Fruit fly (Drosophila melanogaster) whole organism, embryonic: ENCODE measurements around the gene CG33258.

Experiments used
- BEAF-32 ChIP-seq: fragments of 200-800 bp; sonication (Bioruptor generic); optimal IDR thresholded peaks from 3 replicates; lab custom pipeline; 2017; ENCODE audit warnings: missing biosample characterization, missing genetic modification characterization, mild to moderate bottlenecking, moderate library complexity, missing genetic modification reagents
- C15 ChIP-seq: fragments of 200-800 bp; sonication (Bioruptor generic); IDR thresholded peaks from 3 replicates; pipeline ENCODE4 v1.3.6; 2022; ENCODE audit warnings: missing biosample characterization, missing genetic modification characterization
- CG10654 ChIP-seq: fragments of 200-800 bp; sonication (Bioruptor generic); optimal IDR thresholded peaks from 2 replicates; lab custom pipeline; 2016; ENCODE audit warnings: missing biosample characterization, missing genetic modification characterization
- CG10959 ChIP-seq: fragments of 200-800 bp; sonication (Bioruptor generic); IDR thresholded peaks from 2 replicates; pipeline ENCODE4 v1.3.6; 2022; ENCODE audit warnings: missing biosample characterization, missing genetic modification characterization
- CG13624 ChIP-seq: fragments of 200-800 bp; sonication (Bioruptor generic); optimal IDR thresholded peaks from 2 replicates; lab custom pipeline; 2016; ENCODE audit warnings: missing biosample characterization, missing genetic modification characterization
- CG14441 ChIP-seq: fragments of 200-800 bp; sonication (Bioruptor generic); IDR thresholded peaks from 2 replicates; pipeline ENCODE4 v1.3.6; 2022; ENCODE audit warnings: missing biosample characterization, missing genetic modification characterization
- CG1529 ChIP-seq: fragments of 200-800 bp; sonication (Bioruptor generic); optimal IDR thresholded peaks from 3 replicates; lab custom pipeline; 2018; ENCODE audit warnings: missing biosample characterization, missing genetic modification characterization
- CG17186 ChIP-seq: fragments of 200-800 bp; sonication (Bioruptor generic); optimal IDR thresholded peaks from 3 replicates; lab custom pipeline; 2017; ENCODE audit warnings: missing biosample characterization, missing genetic modification reagents, missing genetic modification characterization
- CG1792 ChIP-seq: fragments of 200-800 bp; sonication (Bioruptor generic); optimal IDR thresholded peaks from 2 replicates; lab custom pipeline; 2016; ENCODE audit warnings: missing biosample characterization, missing genetic modification characterization
- CG18011 ChIP-seq: fragments of 200-800 bp; sonication (Bioruptor generic); optimal IDR thresholded peaks from 2 replicates; lab custom pipeline; 2017; ENCODE audit warnings: missing biosample characterization, missing genetic modification characterization, mild to moderate bottlenecking, moderate library complexity, missing genotype
- CG2712 ChIP-seq: fragments of 200-800 bp; optimal IDR thresholded peaks from 3 replicates; lab custom pipeline; 2019; ENCODE audit warnings: missing biosample characterization, mild to moderate bottlenecking, missing genetic modification characterization, moderate library complexity
- CG2889 ChIP-seq: fragments of 200-800 bp; sonication (Bioruptor generic); IDR thresholded peaks from 3 replicates; pipeline ENCODE4 v1.3.6; 2022; ENCODE audit warnings: missing biosample characterization, missing genetic modification characterization
- CG30020 ChIP-seq: fragments of 200-800 bp; optimal IDR thresholded peaks from 2 replicates; lab custom pipeline; 2019; ENCODE audit warnings: missing biosample characterization, mild to moderate bottlenecking, missing genetic modification characterization, moderate library complexity
- CG32772 ChIP-seq: fragments of 200-800 bp; sonication (Bioruptor generic); IDR thresholded peaks from 2 replicates; pipeline ENCODE4 v1.3.6; 2022; ENCODE audit warnings: missing biosample characterization, missing genetic modification characterization
- CG4424 ChIP-seq: fragments of 200-800 bp; sonication (Bioruptor generic); optimal IDR thresholded peaks from 3 replicates; lab custom pipeline; 2016; ENCODE audit warnings: missing biosample characterization, missing genetic modification characterization
- CG7556 ChIP-seq: fragments of 200-800 bp; sonication (Bioruptor generic); optimal IDR thresholded peaks from 2 replicates; lab custom pipeline; 2017; ENCODE audit warnings: missing biosample characterization, mild to moderate bottlenecking, missing genetic modification characterization
- CG9215 ChIP-seq: fragments of 200-800 bp; sonication (Bioruptor generic); IDR thresholded peaks from 2 replicates; pipeline ENCODE4 v1.3.6; 2022; ENCODE audit warnings: missing biosample characterization, missing genetic modification characterization
- CG9817 ChIP-seq: fragments of 200-800 bp; sonication (Bioruptor generic); optimal IDR thresholded peaks from 2 replicates; lab custom pipeline; 2018; ENCODE audit warnings: missing biosample characterization, mild to moderate bottlenecking, missing genetic modification characterization, moderate library complexity
- CG9932 ChIP-seq: fragments of 200-800 bp; sonication (Bioruptor generic); IDR thresholded peaks from 2 replicates; pipeline ENCODE4 v1.3.6; 2022; ENCODE audit warnings: missing biosample characterization, missing genetic modification characterization
- CkIIα-i1 ChIP-seq: fragments of 200-800 bp; sonication (Bioruptor generic); IDR thresholded peaks from 2 replicates; pipeline ENCODE4 v1.3.6; 2022; ENCODE audit warnings: missing biosample characterization, missing genetic modification characterization
- Dad ChIP-seq: fragments of 200-800 bp; sonication (Bioruptor generic); optimal IDR thresholded peaks from 3 replicates; lab custom pipeline; 2016; ENCODE audit warnings: missing biosample characterization, missing genetic modification characterization
- Dp ChIP-seq: fragments of 200-800 bp; sonication (Bioruptor generic); optimal IDR thresholded peaks from 2 replicates; lab custom pipeline; 2018; ENCODE audit warnings: missing biosample characterization, mild to moderate bottlenecking, missing genetic modification characterization, moderate library complexity
- Eip74EF ChIP-seq, 2 experiments: fragments of 200-800 bp in 1 of 2; fragments of >200 bp in 1 of 2; sonication (Bioruptor generic) in 1 of 2; optimal IDR thresholded peaks; 2 replicates each; lab custom pipeline; 2017 to 2019; ENCODE audit warnings: missing biosample characterization in 2 of 2, missing genetic modification characterization in 2 of 2, mild to moderate bottlenecking in 1 of 2, moderate library complexity in 1 of 2
- Ets65A ChIP-seq: fragments of 200-800 bp; sonication (Bioruptor generic); peaks from one replicate; lab custom pipeline; 2016; ENCODE audit warnings: missing biosample characterization, missing genetic modification characterization
- GATAe ChIP-seq: fragments of 200-800 bp; sonication (Bioruptor generic); conservative IDR thresholded peaks from 2 replicates; pipeline ENCODE4 v1.3.6; 2022; ENCODE audit warnings: missing biosample characterization, missing genetic modification characterization
- Gug ChIP-seq: fragments of 200-800 bp; sonication (Bioruptor generic); IDR thresholded peaks from 4 replicates; pipeline ENCODE4 v1.3.6; 2022; ENCODE audit warnings: missing biosample characterization, missing genetic modification characterization
- HLH4C ChIP-seq: fragments of 200-800 bp; sonication (Bioruptor generic); IDR thresholded peaks from 3 replicates; pipeline ENCODE4 v1.3.6; 2022; ENCODE audit warnings: missing biosample characterization, missing genetic modification characterization; ENCODE audit not compliant: partially characterized antibody
- Hey ChIP-seq: fragments of 200-800 bp; sonication (Bioruptor generic); optimal IDR thresholded peaks from 3 replicates; lab custom pipeline; 2018; ENCODE audit warnings: missing biosample characterization, mild to moderate bottlenecking, missing genetic modification characterization
- HmgZ ChIP-seq: fragments of 200-800 bp; sonication (Bioruptor generic); optimal IDR thresholded peaks from 2 replicates; lab custom pipeline; 2018; ENCODE audit warnings: missing biosample characterization, mild to moderate bottlenecking, missing genetic modification characterization
- Poxn ChIP-seq: fragments of 200-800 bp; sonication (Bioruptor generic); IDR thresholded peaks from 2 replicates; pipeline ENCODE4 v1.3.6; 2022; ENCODE audit warnings: missing biosample characterization, missing genetic modification characterization
- Sox102F ChIP-seq: fragments of 200-800 bp; sonication (Bioruptor generic); optimal IDR thresholded peaks from 2 replicates; lab custom pipeline; 2018; ENCODE audit warnings: missing biosample characterization, mild to moderate bottlenecking, missing genetic modification characterization, moderate library complexity
- Vsx1 ChIP-seq: fragments of 200-800 bp; sonication (Bioruptor generic); optimal IDR thresholded peaks from 2 replicates; lab custom pipeline; 2017; ENCODE audit warnings: missing biosample characterization, mild to moderate bottlenecking, missing genetic modification characterization, missing genetic modification reagents
- btn ChIP-seq: fragments of 200-800 bp; sonication (Bioruptor generic); optimal IDR thresholded peaks from 2 replicates; lab custom pipeline; 2016; ENCODE audit warnings: missing biosample characterization, missing genetic modification characterization
- chinmo ChIP-seq: fragments of 200-800 bp; sonication (Bioruptor generic); IDR thresholded peaks from 4 replicates; pipeline ENCODE4 v1.3.6; 2022; ENCODE audit warnings: missing biosample characterization, missing genetic modification characterization; ENCODE audit not compliant: partially characterized antibody
- dm ChIP-seq: fragments of 200-800 bp; sonication (Bioruptor generic); optimal IDR thresholded peaks from 3 replicates; lab custom pipeline; 2016; ENCODE audit warnings: missing biosample characterization, missing genetic modification characterization
- exex ChIP-seq: fragments of 200-800 bp; sonication (Bioruptor generic); optimal IDR thresholded peaks from 4 replicates; lab custom pipeline; 2018; ENCODE audit warnings: missing biosample characterization, mild to moderate bottlenecking, missing genetic modification characterization, moderate library complexity
- fd96Cb ChIP-seq: fragments of 200-800 bp; sonication (Bioruptor generic); optimal IDR thresholded peaks from 2 replicates; lab custom pipeline; 2018; ENCODE audit warnings: missing biosample characterization, mild to moderate bottlenecking, missing genetic modification characterization, moderate library complexity
- hb ChIP-seq: fragments of 200-800 bp; sonication (Bioruptor generic); IDR thresholded peaks from 3 replicates; pipeline ENCODE4 v1.3.6; 2022; ENCODE audit warnings: missing biosample characterization, missing genetic modification characterization; ENCODE audit not compliant: partially characterized antibody
- inv ChIP-seq: fragments of 200-800 bp; sonication (Bioruptor generic); IDR thresholded peaks from 2 replicates; pipeline ENCODE4 v1.3.6; 2022; ENCODE audit warnings: missing biosample characterization, missing genetic modification characterization; ENCODE audit not compliant: partially characterized antibody
- jumu ChIP-seq: fragments of 200-800 bp; sonication (Bioruptor generic); optimal IDR thresholded peaks from 3 replicates; lab custom pipeline; 2016; ENCODE audit warnings: missing biosample characterization, missing genetic modification characterization
- kay ChIP-seq: fragments of 200-800 bp; sonication (Bioruptor generic); optimal IDR thresholded peaks from 2 replicates; lab custom pipeline; 2016; ENCODE audit warnings: missing biosample characterization, missing genetic modification characterization
- nerfin-2 ChIP-seq: fragments of 200-800 bp; sonication (Bioruptor generic); IDR thresholded peaks from 2 replicates; pipeline ENCODE4 v1.3.6; 2022; ENCODE audit warnings: missing biosample characterization, missing genetic modification characterization; ENCODE audit not compliant: partially characterized antibody
- org-1 ChIP-seq: fragments of 200-800 bp; sonication (Bioruptor generic); optimal IDR thresholded peaks from 2 replicates; lab custom pipeline; 2017; ENCODE audit warnings: missing biosample characterization, missing genetic modification characterization
- pfk ChIP-seq: fragments of 200-800 bp; sonication (Bioruptor generic); optimal IDR thresholded peaks from 2 replicates; lab custom pipeline; 2018; ENCODE audit warnings: missing biosample characterization, mild to moderate bottlenecking, missing genetic modification characterization, moderate library complexity
- pita ChIP-seq: fragments of 200-800 bp; sonication (Bioruptor generic); optimal IDR thresholded peaks from 2 replicates; lab custom pipeline; 2017; ENCODE audit warnings: missing biosample characterization, mild to moderate bottlenecking, missing genetic modification characterization
- prd ChIP-seq, 3 experiments: fragments of >200 bp in 2 of 3; fragments of 200-800 bp in 1 of 3; sonication (Bioruptor generic) in 1 of 3; optimal IDR thresholded peaks in 2 of 3; IDR thresholded peaks in 1 of 3; 2 replicates in 2 of 3; 3 replicates in 1 of 3; pipeline versions ENCODE4 v1.3.6 to Lab custom; 2017 to 2022; ENCODE audit warnings: missing biosample characterization in 1 of 3, missing genetic modification characterization in 1 of 3
- row ChIP-seq: fragments of 200-800 bp; sonication (Bioruptor generic); IDR thresholded peaks from 3 replicates; pipeline ENCODE4 v1.3.6; 2022; ENCODE audit warnings: missing biosample characterization, missing genetic modification characterization
- sima ChIP-seq: fragments of 200-800 bp; sonication (Bioruptor generic); optimal IDR thresholded peaks from 2 replicates; lab custom pipeline; 2016; ENCODE audit warnings: missing biosample characterization, missing genetic modification characterization
- trem ChIP-seq: fragments of 200-800 bp; optimal IDR thresholded peaks from 3 replicates; lab custom pipeline; 2019; ENCODE audit warnings: missing biosample characterization, mild to moderate bottlenecking, missing genetic modification characterization, moderate library complexity
- tup ChIP-seq: fragments of 200-800 bp; sonication (Bioruptor generic); optimal IDR thresholded peaks from 2 replicates; lab custom pipeline; 2016; ENCODE audit warnings: missing biosample characterization, mild to moderate bottlenecking, missing genetic modification characterization, moderate library complexity

CG33258 gene

dm6 chr3L:16050887-16051258 lies 31.5 kb upstream of the CG33258 start, which contains the start of gene Diap1 (continued):
- TF ChIP-seq CG4424 (GFP tag; lab: Kevin White, UChicago) = no peak
- TF ChIP-seq CG13624 (GFP tag; lab: Kevin White, UChicago) = peak; percentile 50
- peak; percentile 84 for TF ChIP-seq inv
- peak; percentile 18 for TF ChIP-seq CG2712 (tag; lab: Kevin White, UChicago)
- no peak for TF ChIP-seq CG30020
- TF ChIP-seq row (GFP tag; lab: Robert Waterston, UW) = 0 out of 3 replicates have a peak, but pooled peaks have one; percentile 36
- TF ChIP-seq CG32772 (GFP tag; lab: Robert Waterston, UW) = 0 out of 2 replicates have a peak, but pooled peaks have one; percentile 1
- TF ChIP-seq GATAe = no peak
- peak; percentile 84 for TF ChIP-seq nerfin-2
- no peak for TF ChIP-seq exex (tag; lab: Kevin White, UChicago)
- TF ChIP-seq CG7556 (GFP tag; lab: Kevin White, UChicago) = no peak
- TF ChIP-seq BEAF-32 = peak; percentile 89
- no peak for TF ChIP-seq tup (GFP tag; lab: Kevin White, UChicago)
- no peak for TF ChIP-seq jumu (GFP tag; lab: Kevin White, UChicago)
- TF ChIP-seq CG9817 (tag; lab: Kevin White, UChicago) = peak; percentile 17
- peak; percentile 90 for TF ChIP-seq Ets65A (GFP tag; lab: Kevin White, UChicago)
- peak; percentile 64 for TF ChIP-seq pfk (GFP tag; lab: Kevin White, UChicago)
- TF ChIP-seq CG9932 (GFP tag; lab: Robert Waterston, UW) = peak; percentile 45
- TF ChIP-seq Dp = peak; percentile 85
- TF ChIP-seq Poxn (GFP tag; lab: Robert Waterston, UW) = no peak
- TF ChIP-seq Hey = no peak
- TF ChIP-seq CG1529 (GFP tag; lab: Kevin White, UChicago) = no peak
- no peak for TF ChIP-seq Eip74EF (GFP tag; optimal IDR thresholded peaks at IDR 0.05; lab: Kevin White, UChicago)
- TF ChIP-seq pita (GFP tag; lab: Kevin White, UChicago) = peak; percentile 87
- no peak for TF ChIP-seq CG1792 (GFP tag; lab: Kevin White, UChicago)
- TF ChIP-seq chinmo (GFP tag; lab: Robert Waterston, UW) = peak; percentile 40; the same call in 1 of the 4 replicates
- TF ChIP-seq CG18011 (GFP tag; lab: Kevin White, UChicago) = no peak
- peak; percentile 89 for TF ChIP-seq hb (GFP tag; lab: Robert Waterston, UW)
- TF ChIP-seq btn (GFP tag; lab: Kevin White, UChicago) = no peak
- no peak for TF ChIP-seq fd96Cb (tag; lab: Kevin White, UChicago)
- TF ChIP-seq CG2889 (GFP tag; lab: Robert Waterston, UW) = no peak
- peak; percentile 41 for TF ChIP-seq CG17186 (GFP tag; lab: Kevin White, UChicago)
- no peak for TF ChIP-seq kay (GFP tag; lab: Kevin White, UChicago)
- TF ChIP-seq sima (GFP tag; lab: Kevin White, UChicago) = no peak
- TF ChIP-seq C15 (GFP tag; lab: Robert Waterston, UW) = no peak
- TF ChIP-seq Gug (GFP tag; lab: Robert Waterston, UW) = no peak
- no peak for TF ChIP-seq dm (GFP tag; lab: Kevin White, UChicago)
- no peak for TF ChIP-seq CG10959 (GFP tag; lab: Robert Waterston, UW)
- no peak for TF ChIP-seq prd (optimal IDR thresholded peaks at IDR 0.05; lab: Kevin White, UChicago)
- TF ChIP-seq prd (GFP tag; IDR thresholded peaks at IDR 0.05; lab: Robert Waterston, UW) = 0 out of 3 replicates have a peak, but pooled peaks have one; percentile 17
- no peak for TF ChIP-seq Vsx1 (GFP tag; lab: Kevin White, UChicago)
- TF ChIP-seq HmgZ (tag; lab: Kevin White, UChicago) = no peak
- no peak for TF ChIP-seq org-1 (GFP tag; lab: Kevin White, UChicago)
- TF ChIP-seq CG14441 = no peak; the same call in 1 of the 2 replicates
- peak; percentile 6 for TF ChIP-seq CG10654 (GFP tag; lab: Kevin White, UChicago)
- peak; percentile 76 for TF ChIP-seq trem (tag; lab: Kevin White, UChicago)
- peak; percentile 0 for TF ChIP-seq Dad
- TF ChIP-seq CG9215 = peak; percentile 21; the same call in 1 of the 2 replicates
- TF ChIP-seq CkIIα-i1 (GFP tag; lab: Robert Waterston, UW) = no peak
- TF ChIP-seq HLH4C (GFP tag; lab: Robert Waterston, UW) = peak; percentile 91
- no peak for TF ChIP-seq Sox102F
